Fruit fly (Drosophila melanogaster): ENCODE data around the gene Xrcc2.
A peak's percentile ranks its signal among the peaks of the same experiment; 100 is the strongest.

Gene Xrcc2

dm6 chrX:18517415-18517814 is 17.5 kb downstream of the Xrcc2 start (continued):
- TF ChIP-seq CG2889 (GFP tag; IDR thresholded peaks at IDR 0.05), result no peak
- peak; percentile 22; the same call in 1 of the 2 replicates for TF ChIP-seq MBD-R2 (GFP tag; IDR thresholded peaks at IDR 0.05)
- TF ChIP-seq zfh1 (GFP tag; IDR thresholded peaks at IDR 0.05), result peak; percentile 72
- peak; percentile 43 for TF ChIP-seq Lhr (GFP tag; optimal IDR thresholded peaks at IDR 0.05)
- TF ChIP-seq gcm (GFP tag; optimal IDR thresholded peaks at IDR 0.05), result no peak
- TF ChIP-seq dmrt99B (tag; optimal IDR thresholded peaks at IDR 0.05), result peak; percentile 37
- TF ChIP-seq sug (tag; optimal IDR thresholded peaks at IDR 0.05), result no peak
- peak in 1 of 2 experiments; percentile 43 for TF ChIP-seq bsh (GFP tag; optimal IDR thresholded peaks at IDR 0.05)
- TF ChIP-seq E2f2 (GFP tag; IDR thresholded peaks at IDR 0.05), result peak; percentile 39; the same call in 1 of the 2 replicates
- peak; percentile 96 for TF ChIP-seq CTCF (GFP tag; optimal IDR thresholded peaks at IDR 0.05)
- TF ChIP-seq CG2129 (GFP tag; IDR thresholded peaks at IDR 0.05; ENCODE audit: partially characterized antibody), result no peak
- TF ChIP-seq stc (GFP tag; IDR thresholded peaks at IDR 0.05), result 0 out of 2 replicates have a peak, but pooled peaks have one; percentile 15
- peak; percentile 45 for TF ChIP-seq CG5180 (GFP tag; optimal IDR thresholded peaks at IDR 0.05)
- no peak for TF ChIP-seq CG6683 (GFP tag; optimal IDR thresholded peaks at IDR 0.05)
- TF ChIP-seq CG9797 (GFP tag; optimal IDR thresholded peaks at IDR 0.05), result no peak
- TF ChIP-seq tio (GFP tag; optimal IDR thresholded peaks at IDR 0.05), result peak; percentile 8
- TF ChIP-seq croc (GFP tag; conservative IDR thresholded peaks at IDR 0.05), result 0 out of 3 replicates have a peak, but pooled peaks have one; percentile 16
- TF ChIP-seq CG30020 (tag; optimal IDR thresholded peaks at IDR 0.05), result no peak
- peak; percentile 32 for TF ChIP-seq ewg (GFP tag; optimal IDR thresholded peaks at IDR 0.05)
- peak; percentile 86 for TF ChIP-seq Ets65A (GFP tag)
- peak; percentile 16 for TF ChIP-seq BtbVII (GFP tag; optimal IDR thresholded peaks at IDR 0.05)
- peak; percentile 5 for TF ChIP-seq gfzf (GFP tag; optimal IDR thresholded peaks at IDR 0.05)
- TF ChIP-seq trh (GFP tag; optimal IDR thresholded peaks at IDR 0.05), result no peak
- TF ChIP-seq CG7839 (tag; optimal IDR thresholded peaks at IDR 0.05), result peak; percentile 45
- 0 out of 2 replicates have a peak, but pooled peaks have one; percentile 36 for TF ChIP-seq sens-2 (GFP tag; IDR thresholded peaks at IDR 0.05)
- peak; percentile 46 for TF ChIP-seq NC2β (GFP tag; optimal IDR thresholded peaks at IDR 0.05)
- no peak for TF ChIP-seq CG11093 (GFP tag; IDR thresholded peaks at IDR 0.05)
- peak; percentile 16 for TF ChIP-seq pita (GFP tag; optimal IDR thresholded peaks at IDR 0.05)
- peak; percentile 40 for TF ChIP-seq CG2875 (GFP tag; optimal IDR thresholded peaks at IDR 0.05)
- peak; percentile 9 for TF ChIP-seq Elba2 (GFP tag; optimal IDR thresholded peaks at IDR 0.05)
- TF ChIP-seq lmd (GFP tag; IDR thresholded peaks at IDR 0.05), result peak; percentile 48; the same call in 1 of the 2 replicates
- peak; percentile 25 for TF ChIP-seq Camta (GFP tag; optimal IDR thresholded peaks at IDR 0.05)
- peak; percentile 42 for TF ChIP-seq MTF-1 (GFP tag; optimal IDR thresholded peaks at IDR 0.05; ENCODE audit: borderline replicate concordance)
- TF ChIP-seq az2 (GFP tag; optimal IDR thresholded peaks at IDR 0.05), result peak; percentile 46
- peak; percentile 85 for TF ChIP-seq pfk (GFP tag; optimal IDR thresholded peaks at IDR 0.05)
- peak in 1 of 2 experiments; percentile 53 for TF ChIP-seq Hr51 (GFP tag; optimal IDR thresholded peaks at IDR 0.05)
- peak; percentile 10 for TF ChIP-seq CG10979 (tag; optimal IDR thresholded peaks at IDR 0.05)
- peak; percentile 15 for TF ChIP-seq D19A (tag; optimal IDR thresholded peaks at IDR 0.05)
- no peak for TF ChIP-seq CG11398 (GFP tag; optimal IDR thresholded peaks at IDR 0.05)
- TF ChIP-seq nmo (GFP tag; optimal IDR thresholded peaks at IDR 0.05), result peak; percentile 47
- no peak for TF ChIP-seq al (GFP tag; IDR thresholded peaks at IDR 0.05)
- TF ChIP-seq chif (GFP tag; optimal IDR thresholded peaks at IDR 0.05), result peak in 1 of 2 experiments; percentile 59
- TF ChIP-seq CG17385 (GFP tag; optimal IDR thresholded peaks at IDR 0.05), result peak; percentile 29
- 0 out of 2 replicates have a peak, but pooled peaks have one; percentile 32 for TF ChIP-seq sisA (GFP tag; IDR thresholded peaks at IDR 0.05)
- no peak for TF ChIP-seq trem (tag; optimal IDR thresholded peaks at IDR 0.05)
- 0 out of 3 replicates have a peak, but pooled peaks have one; percentile 18 for TF ChIP-seq Dbx (GFP tag; IDR thresholded peaks at IDR 0.05)
- TF ChIP-seq NFAT (GFP tag; IDR thresholded peaks at IDR 0.05), result 0 out of 2 replicates have a peak, but pooled peaks have one; percentile 11
- peak; percentile 66 for TF ChIP-seq sens (GFP tag)
- TF ChIP-seq CG8089 (GFP tag; optimal IDR thresholded peaks at IDR 0.05), result no peak
- TF ChIP-seq CG8388 (GFP tag; optimal IDR thresholded peaks at IDR 0.05), result peak; percentile 6

All from whole organism, embryonic.